Worm (Caenorhabditis elegans) whole organism, midembryonic: Measurements from ENCODE around the gene snx-14.

ENCODE experiments used
- T22C8.4 ChIP-seq: fragments of 200-800 bp; sonication (Bioruptor generic); IDR thresholded peaks from 2 replicates; pipeline ENCODE4 v1.3.6; 2022; ENCODE audit warnings: missing genetic modification characterization, missing compliant biosample characterization
- cog-1 ChIP-seq: sonication (generic microtip); optimal IDR thresholded peaks from 2 replicates; lab custom pipeline; 2016; ENCODE audit warnings: missing genetic modification characterization, missing compliant biosample characterization
- flt-1 ChIP-seq: fragments of 200-800 bp; sonication (Bioruptor generic); IDR thresholded peaks from 2 replicates; pipeline ENCODE4 v1.3.6; 2022; ENCODE audit warnings: missing genetic modification characterization, missing compliant biosample characterization
- klf-2 ChIP-seq: fragments of 200-800 bp; sonication (Bioruptor generic); conservative IDR thresholded peaks from 2 replicates; pipeline ENCODE4 v1.3.6; 2022; ENCODE audit warnings: missing genetic modification reagents, missing genetic modification characterization, missing compliant biosample characterization
- med-1 ChIP-seq: sonication (generic microtip); optimal IDR thresholded peaks from 2 replicates; lab custom pipeline; 2017; ENCODE audit warnings: missing genetic modification characterization, mild to moderate bottlenecking, missing compliant biosample characterization, antibody characterized with exemption, missing genetic modification reagents; ENCODE audit not compliant: insufficient read depth
- ref-1 ChIP-seq: fragments of 200-800 bp; sonication (Bioruptor generic); conservative IDR thresholded peaks from 2 replicates; pipeline ENCODE4 v1.3.6; 2022; ENCODE audit warnings: missing genetic modification reagents, missing genetic modification characterization, missing compliant biosample characterization
- tab-1 ChIP-seq: fragments of 200-800 bp; sonication (Bioruptor generic); IDR thresholded peaks from 2 replicates; pipeline ENCODE4 v1.3.6; 2022; ENCODE audit warnings: missing genetic modification characterization, missing compliant biosample characterization
- ztf-23 ChIP-seq: fragments of 200-800 bp; sonication (Bioruptor generic); IDR thresholded peaks from 2 replicates; pipeline ENCODE4 v1.3.6; 2022; ENCODE audit warnings: missing genetic modification reagents, missing genetic modification characterization, missing compliant biosample characterization
- ztf-29 ChIP-seq: fragments of 200-800 bp; sonication (Bioruptor generic); IDR thresholded peaks from 2 replicates; pipeline ENCODE4 v1.3.6; 2022; ENCODE audit warnings: missing genetic modification reagents, missing genetic modification characterization, missing compliant biosample characterization

The snx-14 gene

DNA sequence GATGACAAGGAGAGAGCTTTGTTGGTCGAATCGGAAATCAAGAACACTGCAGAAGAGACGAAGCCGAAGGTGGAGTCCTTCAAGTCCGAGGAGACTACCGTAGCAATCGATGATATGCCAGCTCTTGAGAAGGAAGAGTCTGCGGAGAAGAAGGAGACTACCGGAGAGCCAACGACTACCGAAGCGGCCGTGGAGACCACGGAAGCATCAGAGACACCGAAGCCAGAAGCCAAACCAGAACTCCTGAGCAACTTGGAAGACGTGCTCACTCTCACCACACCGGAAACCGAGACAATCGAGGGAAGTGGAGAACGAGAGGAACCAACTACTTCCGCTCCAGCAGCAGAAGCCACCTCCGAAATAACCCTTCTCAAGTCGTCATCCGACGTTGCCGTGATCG lies 46.9 kb downstream of the snx-14 start:
- no peak for TF ChIP-seq tab-1 (GFP tag; lab: Robert Waterston, UW)
- TF ChIP-seq klf-2 (GFP tag; lab: Robert Waterston, UW), result no peak
- no peak for TF ChIP-seq ztf-23 (GFP tag; lab: Robert Waterston, UW)
- no peak for TF ChIP-seq flt-1 (GFP tag; lab: Robert Waterston, UW)
- TF ChIP-seq ztf-29 (GFP tag; lab: Robert Waterston, UW), result no peak
- TF ChIP-seq T22C8.4 (GFP tag; lab: Robert Waterston, UW), result no peak
- no peak for TF ChIP-seq med-1 (GFP tag; lab: Kevin White, UChicago)
- no peak for TF ChIP-seq ref-1 (GFP tag; lab: Robert Waterston, UW)
- no peak for TF ChIP-seq cog-1 (tag; lab: Kevin White, UChicago)

DNA sequence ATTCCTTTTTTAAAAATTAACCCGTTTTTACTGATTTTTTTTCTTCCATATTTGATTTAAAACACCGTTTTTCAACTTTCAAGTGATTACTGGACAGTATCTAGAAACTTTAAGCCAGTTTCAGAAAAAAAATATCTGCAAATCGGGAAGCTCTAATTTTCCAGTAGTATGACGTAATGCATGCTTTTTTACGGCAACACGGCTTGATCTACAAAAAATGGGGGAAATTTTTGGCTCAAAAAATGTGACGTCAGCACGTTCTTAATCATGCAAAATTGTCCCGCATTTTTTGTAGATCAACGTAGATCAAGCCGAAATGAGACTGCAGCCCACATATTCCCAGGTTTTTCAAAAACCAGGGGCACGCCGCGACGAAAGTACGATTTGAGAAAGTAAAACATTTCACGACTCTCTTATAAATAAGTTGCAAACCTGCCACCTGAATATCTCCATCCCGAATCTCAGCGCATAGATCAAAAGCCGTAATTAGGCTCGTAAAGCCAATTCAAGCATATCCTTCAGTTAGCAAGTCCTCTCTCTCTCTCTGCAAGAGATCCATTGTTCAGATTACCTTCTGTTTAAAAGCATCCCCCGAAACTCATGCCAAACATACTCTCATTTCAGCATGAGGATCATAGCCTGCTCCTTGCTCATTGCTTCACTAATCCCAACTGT lies 49.1 kb downstream of the snx-14 start, which contains the start of gene E01G4.6:
Gene E01G4.6 (plus strand): TSS at position 625 of the 675 bp plus-strand sequence.
- TF ChIP-seq med-1 (GFP tag; lab: Kevin White, UChicago), result no peak
- no peak for TF ChIP-seq tab-1 (GFP tag; lab: Robert Waterston, UW)
- TF ChIP-seq T22C8.4 (GFP tag; lab: Robert Waterston, UW), result no peak
- no peak for TF ChIP-seq ztf-29 (GFP tag; lab: Robert Waterston, UW)
- TF ChIP-seq klf-2 (GFP tag; lab: Robert Waterston, UW), result no peak
- TF ChIP-seq flt-1 (GFP tag; lab: Robert Waterston, UW), result no peak
- no peak for TF ChIP-seq cog-1 (tag; lab: Kevin White, UChicago)
- no peak for TF ChIP-seq ztf-23 (GFP tag; lab: Robert Waterston, UW)
- TF ChIP-seq ref-1 (GFP tag; lab: Robert Waterston, UW), result no peak

DNA sequence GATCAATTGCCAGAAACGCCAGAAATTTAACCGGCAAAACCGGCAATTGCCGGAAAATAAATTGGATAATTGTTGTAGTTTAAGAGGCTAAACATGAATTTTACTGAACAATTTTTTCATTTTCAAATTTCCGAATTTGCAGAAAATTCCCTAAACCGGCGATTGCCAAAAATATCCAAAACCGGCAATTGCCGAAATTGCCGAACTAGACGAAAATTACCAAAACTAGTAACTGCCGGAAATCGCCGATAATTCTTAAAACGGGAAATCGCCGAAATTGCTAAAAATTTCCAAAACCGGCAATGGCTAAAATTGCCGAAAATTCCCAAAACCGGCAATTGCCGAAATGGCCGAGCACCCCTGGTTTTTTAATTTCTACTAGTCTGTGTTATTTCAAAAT lies 51.6 kb downstream of the snx-14 start:
- TF ChIP-seq cog-1 (tag; lab: Kevin White, UChicago) (no peak), klf-2 (GFP tag; lab: Robert Waterston, UW) (no peak), ref-1 (GFP tag; lab: Robert Waterston, UW) (no peak), tab-1 (GFP tag; lab: Robert Waterston, UW) (no peak), T22C8.4 (GFP tag; lab: Robert Waterston, UW) (no peak), med-1 (GFP tag; lab: Kevin White, UChicago) (no peak), flt-1 (GFP tag; lab: Robert Waterston, UW) (no peak), ztf-29 (GFP tag; lab: Robert Waterston, UW) (no peak), ztf-23 (GFP tag; lab: Robert Waterston, UW) (no peak)

DNA sequence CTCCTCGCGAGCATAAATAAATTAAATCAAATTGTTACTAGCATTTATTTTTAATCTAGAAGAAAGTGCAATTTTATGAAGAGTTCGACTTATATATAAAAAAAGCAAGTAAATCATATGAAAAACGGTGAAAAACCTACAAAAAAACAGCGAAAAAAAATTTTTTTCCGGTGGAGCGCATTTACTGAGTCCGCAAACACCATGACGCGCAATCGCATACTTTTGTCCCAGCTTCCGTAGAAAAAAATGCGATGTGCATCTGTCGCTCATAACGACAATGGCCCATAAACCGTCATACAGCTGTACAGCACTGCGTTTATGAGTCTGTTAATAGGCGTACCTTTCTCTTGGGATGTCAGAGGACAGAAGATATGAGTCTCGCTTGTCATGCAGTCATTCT lies 53.8 kb downstream of the snx-14 start:
- TF ChIP-seq med-1 (GFP tag; lab: Kevin White, UChicago) (no peak), ref-1 (GFP tag; lab: Robert Waterston, UW) (no peak), cog-1 (tag; lab: Kevin White, UChicago) (no peak), ztf-23 (GFP tag; lab: Robert Waterston, UW) (no peak), T22C8.4 (GFP tag; lab: Robert Waterston, UW) (no peak), klf-2 (GFP tag; lab: Robert Waterston, UW) (no peak), flt-1 (GFP tag; lab: Robert Waterston, UW) (no peak), ztf-29 (GFP tag; lab: Robert Waterston, UW) (no peak; the same call in 1 of the 2 replicates), tab-1 (GFP tag; lab: Robert Waterston, UW) (no peak)
